Fruit fly (Drosophila melanogaster) whole organism, embryonic: ENCODE measurements around the gene Alp13.

Experiments used
- Adf1 ChIP-seq: fragments of 200-800 bp; sonication (Bioruptor generic); IDR thresholded peaks from 2 replicates; pipeline ENCODE4 v1.3.6; 2022; ENCODE audit warnings: missing biosample characterization, missing genetic modification characterization
- BEAF-32 ChIP-seq: fragments of 200-800 bp; sonication (Bioruptor generic); optimal IDR thresholded peaks from 3 replicates; lab custom pipeline; 2017; ENCODE audit warnings: missing biosample characterization, missing genetic modification characterization, mild to moderate bottlenecking, moderate library complexity, missing genetic modification reagents
- BtbVII ChIP-seq: fragments of 200-800 bp; sonication (Bioruptor generic); optimal IDR thresholded peaks from 3 replicates; lab custom pipeline; 2017; ENCODE audit warnings: missing biosample characterization, mild to moderate bottlenecking, missing genetic modification characterization
- CG10431 ChIP-seq: fragments of 200-800 bp; sonication (Bioruptor generic); optimal IDR thresholded peaks from 3 replicates; lab custom pipeline; 2018; ENCODE audit warnings: missing biosample characterization, mild to moderate bottlenecking, missing genetic modification characterization
- CG13624 ChIP-seq: fragments of 200-800 bp; sonication (Bioruptor generic); optimal IDR thresholded peaks from 2 replicates; lab custom pipeline; 2016; ENCODE audit warnings: missing biosample characterization, missing genetic modification characterization
- CG13775 ChIP-seq: fragments of 200-800 bp; sonication (Bioruptor generic); optimal IDR thresholded peaks from 3 replicates; lab custom pipeline; 2017; ENCODE audit warnings: missing biosample characterization, mild to moderate bottlenecking, missing genetic modification characterization
- CG15479 ChIP-seq: fragments of 200-800 bp; sonication (Bioruptor generic); optimal IDR thresholded peaks from 3 replicates; lab custom pipeline; 2019; ENCODE audit warnings: missing biosample characterization, mild to moderate bottlenecking, missing genetic modification characterization, moderate library complexity
- CG15696 ChIP-seq: fragments of 200-800 bp; sonication (Bioruptor generic); optimal IDR thresholded peaks from 2 replicates; lab custom pipeline; 2019; ENCODE audit warnings: missing biosample characterization, mild to moderate bottlenecking, missing genetic modification characterization, moderate library complexity
- CG1603 ChIP-seq: fragments of 200-800 bp; sonication (Bioruptor generic); optimal IDR thresholded peaks from 2 replicates; lab custom pipeline; 2019; ENCODE audit warnings: missing biosample characterization, mild to moderate bottlenecking, missing genetic modification characterization, moderate library complexity
- CG17829 ChIP-seq: fragments of 200-800 bp; optimal IDR thresholded peaks from 2 replicates; lab custom pipeline; 2019; ENCODE audit warnings: missing biosample characterization, mild to moderate bottlenecking, missing genetic modification characterization, moderate library complexity
- CG18619 ChIP-seq: fragments of 200-800 bp; sonication (Bioruptor generic); optimal IDR thresholded peaks from 3 replicates; lab custom pipeline; 2017; ENCODE audit warnings: missing biosample characterization, mild to moderate bottlenecking, missing genetic modification characterization
- CG2116 ChIP-seq: fragments of 200-800 bp; sonication (Bioruptor generic); optimal IDR thresholded peaks from 3 replicates; lab custom pipeline; 2018; ENCODE audit warnings: missing biosample characterization, mild to moderate bottlenecking, missing genetic modification characterization
- CG3281 ChIP-seq: fragments of 200-800 bp; sonication (Bioruptor generic); optimal IDR thresholded peaks from 3 replicates; lab custom pipeline; 2017; ENCODE audit warnings: missing biosample characterization, mild to moderate bottlenecking, missing genetic modification characterization
- CG3407 ChIP-seq: fragments of 200-800 bp; sonication (Bioruptor generic); optimal IDR thresholded peaks from 2 replicates; lab custom pipeline; 2018; ENCODE audit warnings: missing biosample characterization, mild to moderate bottlenecking, missing genetic modification characterization
- CG34376 ChIP-seq: fragments of 200-800 bp; sonication (Bioruptor generic); optimal IDR thresholded peaks from 2 replicates; lab custom pipeline; 2018; ENCODE audit warnings: missing biosample characterization, mild to moderate bottlenecking, missing genetic modification characterization
- CG6254 ChIP-seq: fragments of 200-800 bp; sonication (Bioruptor generic); optimal IDR thresholded peaks from 3 replicates; lab custom pipeline; 2017; ENCODE audit warnings: mild to moderate bottlenecking, missing biosample characterization, missing genetic modification reagents, missing genetic modification characterization
- CG8944 ChIP-seq: fragments of 200-800 bp; sonication (Bioruptor generic); optimal IDR thresholded peaks from 3 replicates; lab custom pipeline; 2016; ENCODE audit warnings: missing biosample characterization, missing genetic modification characterization
- D19B ChIP-seq: fragments of 200-800 bp; sonication (Bioruptor generic); optimal IDR thresholded peaks from 2 replicates; lab custom pipeline; 2017; ENCODE audit warnings: missing biosample characterization, mild to moderate bottlenecking, missing genetic modification characterization
- Dbx ChIP-seq: fragments of 200-800 bp; sonication (Bioruptor generic); IDR thresholded peaks from 3 replicates; pipeline ENCODE4 v1.3.6; 2022; ENCODE audit warnings: missing biosample characterization, missing genetic modification characterization
- HmgD ChIP-seq: fragments of 200-800 bp; sonication (Bioruptor generic); optimal IDR thresholded peaks from 3 replicates; lab custom pipeline; 2016; ENCODE audit warnings: missing biosample characterization, missing genetic modification characterization
- Kr ChIP-seq: fragments of 200-800 bp; sonication (Bioruptor generic); optimal IDR thresholded peaks from 2 replicates; lab custom pipeline; 2017; ENCODE audit warnings: missing biosample characterization, mild to moderate bottlenecking, missing genetic modification characterization
- Pdp1 ChIP-seq, 2 experiments: fragments of 200-800 bp; sonication (Bioruptor generic); optimal IDR thresholded peaks; 3 replicates each; lab custom pipeline; 2016; ENCODE audit warnings: missing biosample characterization in 2 of 2, missing genetic modification characterization in 2 of 2, mild to moderate bottlenecking in 1 of 2, moderate library complexity in 1 of 2
- Ravus ChIP-seq: fragments of 200-800 bp; sonication (Bioruptor generic); IDR thresholded peaks from 2 replicates; pipeline ENCODE4 v1.3.6; 2022; ENCODE audit warnings: missing biosample characterization, missing genetic modification characterization
- aop ChIP-seq: fragments of 200-800 bp; sonication (Bioruptor generic); IDR thresholded peaks from 2 replicates; pipeline ENCODE4 v1.3.6; 2022; ENCODE audit warnings: missing biosample characterization, missing genetic modification characterization
- ase ChIP-seq: fragments of 200-800 bp; sonication (Bioruptor generic); IDR thresholded peaks from 3 replicates; pipeline ENCODE4 v1.3.6; 2022; ENCODE audit warnings: missing biosample characterization, missing genetic modification characterization
- bigmax ChIP-seq: fragments of 200-800 bp; sonication (Bioruptor generic); optimal IDR thresholded peaks from 2 replicates; lab custom pipeline; 2018; ENCODE audit warnings: missing biosample characterization, mild to moderate bottlenecking, missing genetic modification characterization
- chn ChIP-seq: fragments of 200-800 bp; sonication (Bioruptor generic); optimal IDR thresholded peaks from 2 replicates; lab custom pipeline; 2016; ENCODE audit warnings: missing biosample characterization, missing genetic modification characterization
- ci ChIP-seq: fragments of 200-800 bp; sonication (Bioruptor generic); IDR thresholded peaks from 3 replicates; pipeline ENCODE4 v1.3.6; 2022; ENCODE audit warnings: missing biosample characterization, missing genetic modification characterization
- cwo ChIP-seq: fragments of 200-800 bp; sonication (Bioruptor generic); optimal IDR thresholded peaks from 3 replicates; lab custom pipeline; 2017; ENCODE audit warnings: missing biosample characterization, missing genetic modification characterization, mild to moderate bottlenecking, moderate library complexity, missing genetic modification reagents
- disco-r ChIP-seq: fragments of 200-800 bp; sonication (Bioruptor generic); optimal IDR thresholded peaks from 2 replicates; lab custom pipeline; 2016; ENCODE audit warnings: missing biosample characterization, missing genetic modification characterization
- esg ChIP-seq: fragments of 200-800 bp; sonication (Bioruptor generic); conservative IDR thresholded peaks from 2 replicates; pipeline ENCODE4 v1.3.6; 2022; ENCODE audit warnings: missing biosample characterization, missing genetic modification characterization
- fd3F ChIP-seq: fragments of 200-800 bp; sonication (Bioruptor generic); optimal IDR thresholded peaks from 2 replicates; lab custom pipeline; 2018; ENCODE audit warnings: missing biosample characterization, mild to moderate bottlenecking, missing genetic modification characterization, moderate library complexity
- fu2 ChIP-seq: fragments of 200-800 bp; sonication (Bioruptor generic); optimal IDR thresholded peaks from 2 replicates; lab custom pipeline; 2016; ENCODE audit warnings: missing biosample characterization, missing genetic modification characterization
- gro ChIP-seq: fragments of 200-800 bp; sonication (Bioruptor generic); optimal IDR thresholded peaks from 2 replicates; lab custom pipeline; 2016; ENCODE audit warnings: missing biosample characterization, missing genetic modification characterization
- jumu ChIP-seq: fragments of 200-800 bp; sonication (Bioruptor generic); optimal IDR thresholded peaks from 3 replicates; lab custom pipeline; 2016; ENCODE audit warnings: missing biosample characterization, missing genetic modification characterization
- kah ChIP-seq: fragments of 200-800 bp; sonication (Bioruptor generic); optimal IDR thresholded peaks from 2 replicates; lab custom pipeline; 2018; ENCODE audit warnings: missing biosample characterization, mild to moderate bottlenecking, missing genetic modification characterization
- lab ChIP-seq: fragments of 200-800 bp; sonication (Bioruptor generic); optimal IDR thresholded peaks from 3 replicates; lab custom pipeline; 2017; ENCODE audit warnings: missing biosample characterization, missing genetic modification characterization, mild to moderate bottlenecking, moderate library complexity, missing genetic modification reagents
- mirr ChIP-seq: fragments of 200-800 bp; sonication (Bioruptor generic); optimal IDR thresholded peaks from 3 replicates; lab custom pipeline; 2018; ENCODE audit warnings: missing biosample characterization, mild to moderate bottlenecking, missing genetic modification characterization
- pzg ChIP-seq: fragments of 200-800 bp; sonication (Bioruptor generic); optimal IDR thresholded peaks from 3 replicates; lab custom pipeline; 2018; ENCODE audit warnings: missing biosample characterization, mild to moderate bottlenecking, missing genetic modification characterization, moderate library complexity
- ro ChIP-seq: fragments of 200-800 bp; sonication (Bioruptor generic); IDR thresholded peaks from 2 replicates; pipeline ENCODE4 v1.3.6; 2022; ENCODE audit warnings: missing biosample characterization, missing genetic modification characterization
- row ChIP-seq: fragments of 200-800 bp; sonication (Bioruptor generic); IDR thresholded peaks from 3 replicates; pipeline ENCODE4 v1.3.6; 2022; ENCODE audit warnings: missing biosample characterization, missing genetic modification characterization
- sens-2 ChIP-seq: fragments of 200-800 bp; sonication (Bioruptor generic); IDR thresholded peaks from 2 replicates; pipeline ENCODE4 v1.3.6; 2022; ENCODE audit warnings: missing biosample characterization, missing genetic modification characterization

The Alp13 gene

dm6 chr3R:10095765-10096164 lies 20.6 kb upstream of the Alp13 start:
- no peak for TF ChIP-seq pzg (GFP tag; lab: Kevin White, UChicago)
- TF ChIP-seq chn (GFP tag; lab: Kevin White, UChicago), result no peak
- TF ChIP-seq cwo (GFP tag; lab: Kevin White, UChicago), result peak; percentile 54
- TF ChIP-seq kah (GFP tag; lab: Kevin White, UChicago), result no peak
- TF ChIP-seq CG3407 (GFP tag; lab: Kevin White, UChicago), result no peak
- TF ChIP-seq lab, result peak; percentile 14
- peak; percentile 0 for TF ChIP-seq CG3281 (GFP tag; lab: Kevin White, UChicago)
- no peak for TF ChIP-seq CG13775
- no peak for TF ChIP-seq gro (GFP tag; lab: Kevin White, UChicago)
- TF ChIP-seq D19B (GFP tag; lab: Kevin White, UChicago), result no peak
- no peak for TF ChIP-seq mirr (GFP tag; lab: Kevin White, UChicago)
- TF ChIP-seq Adf1 (GFP tag; lab: Robert Waterston, UW), result no peak
- TF ChIP-seq Ravus (GFP tag; lab: Robert Waterston, UW), result no peak
- TF ChIP-seq Kr (GFP tag; lab: Kevin White, UChicago), result no peak
- TF ChIP-seq HmgD (GFP tag; lab: Kevin White, UChicago), result no peak
- TF ChIP-seq BtbVII, result no peak
- TF ChIP-seq BEAF-32 (GFP tag; lab: Kevin White, UChicago), result no peak
- no peak for TF ChIP-seq fu2
- TF ChIP-seq Pdp1 (GFP tag; optimal IDR thresholded peaks at IDR 0.05; lab: Kevin White, UChicago), result peak in 1 of 2 experiments; percentile 19
- no peak for TF ChIP-seq CG6254 (GFP tag; lab: Kevin White, UChicago)
- no peak for TF ChIP-seq CG15696 (tag; lab: Kevin White, UChicago)
- no peak for TF ChIP-seq CG18619 (GFP tag; lab: Kevin White, UChicago)
- TF ChIP-seq jumu, result no peak
- TF ChIP-seq CG8944 (GFP tag; lab: Kevin White, UChicago), result no peak
- TF ChIP-seq sens-2 (GFP tag; lab: Robert Waterston, UW), result no peak
- 0 out of 3 replicates have a peak, but pooled peaks have one; percentile 24 for TF ChIP-seq ci
- TF ChIP-seq ro (GFP tag; lab: Robert Waterston, UW), result no peak
- no peak for TF ChIP-seq CG2116 (GFP tag; lab: Kevin White, UChicago)
- no peak for TF ChIP-seq CG10431 (GFP tag; lab: Kevin White, UChicago)
- TF ChIP-seq CG34376 (GFP tag; lab: Kevin White, UChicago), result peak; percentile 24
- no peak for TF ChIP-seq ase (GFP tag; lab: Robert Waterston, UW)
- TF ChIP-seq disco-r (GFP tag; lab: Kevin White, UChicago), result no peak
- no peak for TF ChIP-seq aop (GFP tag; lab: Robert Waterston, UW)
- no peak for TF ChIP-seq CG1603 (tag; lab: Kevin White, UChicago)
- TF ChIP-seq CG17829 (tag; lab: Kevin White, UChicago), result no peak
- TF ChIP-seq row, result no peak
- TF ChIP-seq fd3F (GFP tag; lab: Kevin White, UChicago), result no peak
- TF ChIP-seq CG15479, result no peak
- no peak for TF ChIP-seq bigmax (GFP tag; lab: Kevin White, UChicago)
- TF ChIP-seq CG13624 (GFP tag; lab: Kevin White, UChicago), result no peak
- no peak for TF ChIP-seq Dbx (GFP tag; lab: Robert Waterston, UW)
- TF ChIP-seq esg (GFP tag; lab: Robert Waterston, UW), result no peak
